Worm (Caenorhabditis elegans): Measurements from ENCODE around the gene F10B5.3.

The F10B5.3 gene

DNA sequence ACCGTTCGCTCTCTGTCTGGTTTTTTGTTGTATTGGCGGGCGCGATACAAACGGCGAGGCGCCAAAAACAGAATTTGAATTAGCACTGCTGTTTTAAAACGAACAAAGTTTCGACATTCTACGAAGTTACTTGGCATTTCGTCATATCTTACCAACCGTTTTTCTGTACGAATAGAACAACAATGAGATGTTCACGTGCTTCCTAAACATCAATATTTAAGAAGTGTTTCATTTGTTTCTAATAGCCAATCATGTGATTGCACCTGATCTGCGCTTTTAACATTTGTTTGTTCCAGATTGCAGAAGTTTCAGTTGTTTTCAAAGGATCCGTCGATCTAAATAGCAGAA lies 20.8 kb downstream of the F10B5.3 start:
- no peak for TF ChIP-seq pqm-1 (tag; optimal IDR thresholded peaks at IDR 0.05)
- TF ChIP-seq dmd-4 (tag; optimal IDR thresholded peaks at IDR 0.05; ENCODE audit: borderline replicate concordance) = no peak
- no peak for TF ChIP-seq nhr-232 (tag; optimal IDR thresholded peaks at IDR 0.05)
- no peak for TF ChIP-seq ceh-14 (tag; optimal IDR thresholded peaks at IDR 0.05)
- no peak for TF ChIP-seq pag-3 (tag; optimal IDR thresholded peaks at IDR 0.05; ENCODE audit: borderline replicate concordance)
- TF ChIP-seq odd-2 (tag; optimal IDR thresholded peaks at IDR 0.05) = no peak
- TF ChIP-seq hlh-6 (tag; optimal IDR thresholded peaks at IDR 0.05) = no peak
- TF ChIP-seq fkh-6 (tag; optimal IDR thresholded peaks at IDR 0.05) = no peak

DNA sequence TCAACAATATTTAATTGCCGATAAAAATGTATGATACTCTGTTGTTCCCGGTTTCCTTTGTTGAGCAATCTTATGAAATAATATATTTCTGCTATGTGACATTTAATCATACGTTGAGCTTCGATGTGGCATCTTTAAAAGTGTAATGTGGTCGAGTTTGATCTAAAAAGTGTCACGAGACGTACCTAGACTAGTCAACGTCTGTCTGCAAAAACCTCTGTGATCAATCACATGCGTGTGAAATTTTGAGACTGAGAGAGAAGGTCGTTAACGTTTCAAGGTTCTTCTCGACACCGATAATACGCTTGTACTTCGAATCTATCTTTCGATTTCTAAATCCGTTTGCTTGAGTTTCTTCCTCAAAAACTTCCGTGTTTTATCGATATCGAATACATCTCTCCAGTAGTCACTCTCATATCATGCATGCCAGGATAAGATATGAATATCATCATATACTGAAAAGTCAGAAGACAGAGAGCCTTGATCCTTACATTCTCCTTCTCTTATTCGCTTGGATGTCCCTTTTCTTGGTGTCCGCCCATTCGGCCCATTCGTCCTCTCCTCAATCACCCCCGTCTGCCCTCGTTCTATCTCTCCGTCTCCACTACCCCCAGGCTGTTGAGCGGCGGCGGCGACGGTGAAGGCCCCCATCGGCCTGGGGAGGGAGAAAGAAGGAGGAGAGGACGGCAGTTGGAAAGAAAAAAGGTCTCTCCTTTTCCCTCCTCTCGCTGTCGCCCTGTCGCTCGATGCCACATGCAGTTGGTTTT lies 21.4 kb downstream of the F10B5.3 start:
- TF ChIP-seq ceh-22 (tag; optimal IDR thresholded peaks at IDR 0.05) (no peak), sox-4 (tag; optimal IDR thresholded peaks at IDR 0.05) (peak; percentile 63), ceh-19 (GFP tag; optimal IDR thresholded peaks at IDR 0.05) (no peak), nhr-232 (tag; optimal IDR thresholded peaks at IDR 0.05) (peak; percentile 39), ceh-34 (tag; optimal IDR thresholded peaks at IDR 0.05) (peak; percentile 63), ceh-48 (tag; optimal IDR thresholded peaks at IDR 0.05) (peak; percentile 16), ceh-6 (GFP tag; optimal IDR thresholded peaks at IDR 0.05) (no peak), hlh-8 (tag; optimal IDR thresholded peaks at IDR 0.05) (peak; percentile 12), fkh-6 (tag; optimal IDR thresholded peaks at IDR 0.05) (peak; percentile 43), ceh-31 (tag; optimal IDR thresholded peaks at IDR 0.05) (peak; percentile 66), ceh-24 (tag; optimal IDR thresholded peaks at IDR 0.05) (no peak), rnt-1 (tag; optimal IDR thresholded peaks at IDR 0.05) (peak; percentile 25), sdc-2 (tag; optimal IDR thresholded peaks at IDR 0.05) (peak; percentile 72), unc-86 (tag; optimal IDR thresholded peaks at IDR 0.05) (no peak), hlh-6 (tag; optimal IDR thresholded peaks at IDR 0.05) (peak; percentile 72), elt-2 (tag; optimal IDR thresholded peaks at IDR 0.05) (no peak), pha-4 (tag; optimal IDR thresholded peaks at IDR 0.05) (no peak), ttx-3 (tag; optimal IDR thresholded peaks at IDR 0.05) (peak; percentile 17), tbx-7 (tag; optimal IDR thresholded peaks at IDR 0.05) (no peak), Y22D7AL.16 (tag; optimal IDR thresholded peaks at IDR 0.05) (no peak), odd-2 (tag; optimal IDR thresholded peaks at IDR 0.05) (no peak), fkh-10 (GFP tag; optimal IDR thresholded peaks at IDR 0.05) (no peak), fax-1 (tag; optimal IDR thresholded peaks at IDR 0.05) (no peak), ceh-9 (tag; optimal IDR thresholded peaks at IDR 0.05) (no peak), C38D4.7 (GFP tag; optimal IDR thresholded peaks at IDR 0.05) (peak; percentile 28), ceh-30 (tag; optimal IDR thresholded peaks at IDR 0.05) (no peak), pag-3 (tag; optimal IDR thresholded peaks at IDR 0.05; ENCODE audit: borderline replicate concordance) (no peak), ama-1 (optimal IDR thresholded peaks at IDR 0.05) (no peak), pros-1 (tag; optimal IDR thresholded peaks at IDR 0.05) (peak; percentile 52), hlh-30 (tag; optimal IDR thresholded peaks at IDR 0.05; ENCODE audit: insufficient read depth) (peak; percentile 10), lim-6 (tag; optimal IDR thresholded peaks at IDR 0.05) (no peak), ceh-14 (tag; optimal IDR thresholded peaks at IDR 0.05) (peak; percentile 30), nhr-11 (tag; optimal IDR thresholded peaks at IDR 0.05) (no peak), C08G9.2 (tag; optimal IDR thresholded peaks at IDR 0.05) (peak; percentile 31), pat-9 (tag; optimal IDR thresholded peaks at IDR 0.05) (no peak), elt-4 (tag; optimal IDR thresholded peaks at IDR 0.05) (no peak), ceh-45 (GFP tag; IDR thresholded peaks at IDR 0.05) (peak; percentile 49; the same call in 1 of the 2 replicates), syd-9 (tag; optimal IDR thresholded peaks at IDR 0.05) (peak; percentile 70), tbx-2 (tag; optimal IDR thresholded peaks at IDR 0.05) (peak; percentile 40), ceh-2 (tag; optimal IDR thresholded peaks at IDR 0.05) (no peak), npax-4 (tag; optimal IDR thresholded peaks at IDR 0.05) (no peak), ztf-16 (tag; optimal IDR thresholded peaks at IDR 0.05) (no peak), sox-2 (GFP tag; IDR thresholded peaks at IDR 0.05) (no peak), ahr-1 (tag; optimal IDR thresholded peaks at IDR 0.05) (no peak), K09A11.1 (tag; optimal IDR thresholded peaks at IDR 0.05; ENCODE audit: insufficient read depth) (no peak), T23F11.4 (GFP tag; optimal IDR thresholded peaks at IDR 0.05) (peak; percentile 57), K02D7.2 (tag; optimal IDR thresholded peaks at IDR 0.05) (no peak)

Measured in whole organism, late embryonic.